Worm (Caenorhabditis elegans) whole organism, young adult: ENCODE data around the gene irld-32.

Experiments used
- F22D6.2 ChIP-seq: sonication (generic microtip); optimal IDR thresholded peaks from 2 replicates; lab custom pipeline; 2016; ENCODE audit warnings: mild to moderate bottlenecking, missing genetic modification characterization, missing compliant biosample characterization
- F57C9.4 ChIP-seq: sonication (generic microtip); optimal IDR thresholded peaks from 2 replicates; lab custom pipeline; 2017; ENCODE audit warnings: mild to moderate bottlenecking, missing genetic modification characterization, missing compliant biosample characterization
- Y53F4B.3 ChIP-seq: fragments of 200-800 bp; sonication (Bioruptor generic); IDR thresholded peaks from 2 replicates; pipeline ENCODE4 v1.3.6; 2022; ENCODE audit warnings: missing genetic modification reagents, missing genetic modification characterization, missing compliant biosample characterization
- hlh-12 ChIP-seq: sonication (generic microtip); optimal IDR thresholded peaks from 2 replicates; lab custom pipeline; 2016; ENCODE audit warnings: missing genetic modification characterization, missing compliant biosample characterization
- mxl-1 ChIP-seq: sonication (generic microtip); optimal IDR thresholded peaks from 2 replicates; lab custom pipeline; 2016; ENCODE audit warnings: missing genetic modification characterization, missing compliant biosample characterization
- nfya-2 ChIP-seq: fragments of 200-800 bp; sonication (Bioruptor generic); IDR thresholded peaks from 2 replicates; pipeline ENCODE4 v1.3.6; 2022; ENCODE audit warnings: missing genetic modification reagents, missing genetic modification characterization, missing compliant biosample characterization
- snpc-4 ChIP-seq, 5 experiments: fragments of 150-350 bp in 1 of 5; sonication (generic microtip) in 4 of 5; optimal IDR thresholded peaks; 2 replicates each; lab custom pipeline; 2014 to 2018; ENCODE audit warnings: missing genetic modification characterization in 5 of 5, missing biosample characterization in 3 of 5, antibody characterized with exemption in 2 of 5, mild to moderate bottlenecking in 2 of 5, missing compliant biosample characterization in 2 of 5, missing genotype in 2 of 5, moderate library complexity in 2 of 5, missing genetic modification reagents in 1 of 5
- unc-130 ChIP-seq: sonication (generic microtip); optimal IDR thresholded peaks from 2 replicates; lab custom pipeline; 2016; ENCODE audit warnings: missing genetic modification reagents, missing genetic modification characterization, missing compliant biosample characterization
- unc-62 ChIP-seq: fragments of 150-350 bp; optimal IDR thresholded peaks from 2 replicates; lab custom pipeline; 2014; ENCODE audit warnings: missing biosample characterization, missing genetic modification reagents, missing genetic modification characterization

DNA sequence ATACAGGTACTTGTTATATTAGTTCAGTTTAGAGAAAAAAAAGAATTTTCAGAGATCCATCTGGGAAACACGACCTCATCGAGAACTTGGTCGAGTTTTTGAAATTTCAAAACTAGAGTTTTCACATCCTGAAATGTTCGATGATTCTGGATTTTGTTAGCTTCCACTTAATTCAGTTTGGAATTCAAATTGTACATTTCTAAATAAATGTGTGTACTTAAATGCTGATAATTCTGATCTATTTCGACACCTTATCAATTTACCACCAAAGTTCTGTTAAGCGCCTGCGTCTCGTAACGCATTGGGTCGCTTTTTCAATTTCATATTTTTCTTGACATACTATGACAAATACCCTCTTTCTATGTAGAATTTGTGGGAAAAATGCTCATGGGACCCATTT, 37.1 kb upstream of the irld-32 start, which contains the start of gene nhr-226:
- no peak for TF ChIP-seq unc-62 (GFP tag; lab: Kevin White, UChicago)
- TF ChIP-seq F22D6.2 (tag; lab: Kevin White, UChicago), result no peak
- no peak for TF ChIP-seq unc-130
- no peak for TF ChIP-seq snpc-4 (GFP tag; optimal IDR thresholded peaks at IDR 0.05; lab: Kevin White, UChicago)
- TF ChIP-seq snpc-4 (tag; optimal IDR thresholded peaks at IDR 0.05; lab: Kevin White, UChicago), result no peak
- TF ChIP-seq nfya-2 (GFP tag; lab: Robert Waterston, UW), result no peak
- TF ChIP-seq hlh-12 (tag; lab: Kevin White, UChicago), result no peak
- TF ChIP-seq F57C9.4 (tag; lab: Kevin White, UChicago), result no peak
- no peak for TF ChIP-seq Y53F4B.3 (GFP tag; lab: Robert Waterston, UW)
- TF ChIP-seq mxl-1 (tag; lab: Kevin White, UChicago), result no peak
